Worm (Caenorhabditis elegans) whole organism, late embryonic: Measurements from ENCODE around the gene R04E5.9.

Experiments
- ceh-2 ChIP-seq: sonication (generic microtip); optimal IDR thresholded peaks from 2 replicates; lab custom pipeline; 2016; ENCODE audit warnings: missing genotype, missing genetic modification characterization, missing compliant biosample characterization
- ceh-9 ChIP-seq: sonication (generic microtip); optimal IDR thresholded peaks from 2 replicates; lab custom pipeline; 2016; ENCODE audit warnings: mild to moderate bottlenecking, missing genetic modification characterization, inconsistent platforms, missing compliant biosample characterization
- eyg-1 ChIP-seq: sonication (generic microtip); optimal IDR thresholded peaks from 2 replicates; lab custom pipeline; 2016; ENCODE audit warnings: missing genotype, missing genetic modification characterization, missing compliant biosample characterization
- hlh-13 ChIP-seq: fragments of 200-800 bp; sonication (Bioruptor generic); optimal IDR thresholded peaks from 2 replicates; lab custom pipeline; 2018; ENCODE audit warnings: mild to moderate bottlenecking, missing genetic modification characterization, missing compliant biosample characterization
- nfya-1 ChIP-seq: sonication (generic microtip); optimal IDR thresholded peaks from 2 replicates; lab custom pipeline; 2017; ENCODE audit warnings: missing genetic modification characterization, mild to moderate bottlenecking, missing compliant biosample characterization, antibody characterized with exemption, moderate library complexity
- nhr-11 ChIP-seq: fragments of 150-350 bp; optimal IDR thresholded peaks from 2 replicates; lab custom pipeline; 2014; ENCODE audit warnings: missing biosample characterization, missing genetic modification characterization

ce11 chrX:8800355-8800754 is 10.6 kb downstream of the R04E5.9 start:
- TF ChIP-seq ceh-9 (no peak), hlh-13 (GFP tag; lab: Kevin White, UChicago) (no peak), nhr-11 (tag; lab: Kevin White, UChicago) (no peak), eyg-1 (tag; lab: Kevin White, UChicago) (no peak), nfya-1 (no peak), ceh-2 (no peak)
